Worm (Caenorhabditis elegans): ENCODE results near the gene F09F9.2.

The F09F9.2 gene

ce11 chrX:4151206-4151605, 40.0 kb upstream of the F09F9.2 start:
- TF ChIP-seq nhr-67 (tag; optimal IDR thresholded peaks at IDR 0.05) (no peak), aly-2 (tag; optimal IDR thresholded peaks at IDR 0.05) (no peak), ceh-28 (tag; optimal IDR thresholded peaks at IDR 0.05) (no peak), unc-62 (GFP tag; optimal IDR thresholded peaks at IDR 0.05) (no peak), nhr-12 (tag; optimal IDR thresholded peaks at IDR 0.05) (no peak), nhr-77 (tag; optimal IDR thresholded peaks at IDR 0.05) (no peak), lin-15B (tag; optimal IDR thresholded peaks at IDR 0.05) (no peak), hmg-11 (tag; optimal IDR thresholded peaks at IDR 0.05) (no peak), egl-5 (tag; optimal IDR thresholded peaks at IDR 0.05) (no peak), pqm-1 (tag; optimal IDR thresholded peaks at IDR 0.05) (no peak)

ce11 chrX:4148449-4149031, 37.3 kb upstream of the F09F9.2 start:
- TF ChIP-seq nhr-11 (tag; optimal IDR thresholded peaks at IDR 0.05) (no peak), nhr-43 (tag; optimal IDR thresholded peaks at IDR 0.05; ENCODE audit: poor library complexity, severe bottlenecking) (peak; percentile 16), fos-1 (tag; optimal IDR thresholded peaks at IDR 0.05) (no peak)

ce11 chrX:4147600-4148448, 36.6 kb upstream of the F09F9.2 start:
- TF ChIP-seq lsy-12 (tag; optimal IDR thresholded peaks at IDR 0.05) (peak; percentile 23), mdl-1 (tag; optimal IDR thresholded peaks at IDR 0.05) (no peak), ceh-28 (tag; optimal IDR thresholded peaks at IDR 0.05) (no peak), fkh-2 (tag; optimal IDR thresholded peaks at IDR 0.05) (no peak), nhr-12 (tag; optimal IDR thresholded peaks at IDR 0.05) (no peak), aly-2 (tag; optimal IDR thresholded peaks at IDR 0.05) (peak; percentile 28), mml-1 (tag; optimal IDR thresholded peaks at IDR 0.05) (no peak), R02D3.7 (tag; optimal IDR thresholded peaks at IDR 0.05) (no peak), nhr-25 (tag; optimal IDR thresholded peaks at IDR 0.05) (peak; percentile 89), nhr-23 (tag; optimal IDR thresholded peaks at IDR 0.05) (peak; percentile 55), nhr-43 (tag; optimal IDR thresholded peaks at IDR 0.05; ENCODE audit: poor library complexity, severe bottlenecking) (peak; percentile 54), nhr-11 (tag; optimal IDR thresholded peaks at IDR 0.05) (no peak), elt-2 (tag; optimal IDR thresholded peaks at IDR 0.05) (peak; percentile 1), pha-4 (tag; optimal IDR thresholded peaks at IDR 0.05) (peak; percentile 38), ama-1 (optimal IDR thresholded peaks at IDR 0.05) (peak; percentile 97), ZK546.5 (tag; optimal IDR thresholded peaks at IDR 0.05) (no peak), elt-3 (tag; optimal IDR thresholded peaks at IDR 0.05) (peak in 1 of 3 experiments; percentile 69), nfya-1 (tag; optimal IDR thresholded peaks at IDR 0.05; ENCODE audit: insufficient read depth) (peak; percentile 67), pqm-1 (tag; optimal IDR thresholded peaks at IDR 0.05) (no peak), tbx-2 (tag; optimal IDR thresholded peaks at IDR 0.05) (peak; percentile 19), zag-1 (tag; optimal IDR thresholded peaks at IDR 0.05) (no peak), ztf-4 (tag; optimal IDR thresholded peaks at IDR 0.05) (peak; percentile 92), nhr-28 (tag; optimal IDR thresholded peaks at IDR 0.05) (no peak)

ce11 chrX:4146798-4147543, 35.7 kb upstream of the F09F9.2 start:
- TF ChIP-seq mdl-1 (tag; optimal IDR thresholded peaks at IDR 0.05) (no peak), lin-39 (tag; optimal IDR thresholded peaks at IDR 0.05) (no peak), nhr-237 (tag; optimal IDR thresholded peaks at IDR 0.05) (no peak), lsy-12 (tag; optimal IDR thresholded peaks at IDR 0.05) (peak; percentile 24), nhr-25 (tag; optimal IDR thresholded peaks at IDR 0.05) (peak; percentile 16), ama-1 (optimal IDR thresholded peaks at IDR 0.05) (peak; percentile 79), egl-5 (tag; optimal IDR thresholded peaks at IDR 0.05) (no peak), nhr-43 (tag; optimal IDR thresholded peaks at IDR 0.05; ENCODE audit: poor library complexity, severe bottlenecking) (peak; percentile 73), ceh-9 (tag; optimal IDR thresholded peaks at IDR 0.05) (no peak), hmg-11 (tag; optimal IDR thresholded peaks at IDR 0.05) (no peak)
